Fruit fly (Drosophila melanogaster) whole organism, wandering third instar larva: ENCODE measurements around the gene Rabex-5.

Experiments
- CG9705 ChIP-seq: fragments of 200-800 bp; sonication (Bioruptor generic); optimal IDR thresholded peaks from 2 replicates; lab custom pipeline; 2018; ENCODE audit warnings: missing biosample characterization, mild to moderate bottlenecking, missing genetic modification characterization
- woc ChIP-seq: sonication (Bioruptor generic); optimal IDR thresholded peaks from 2 replicates; lab custom pipeline; 2016; ENCODE audit warnings: missing biosample characterization, mild to moderate bottlenecking, missing genetic modification characterization

DNA sequence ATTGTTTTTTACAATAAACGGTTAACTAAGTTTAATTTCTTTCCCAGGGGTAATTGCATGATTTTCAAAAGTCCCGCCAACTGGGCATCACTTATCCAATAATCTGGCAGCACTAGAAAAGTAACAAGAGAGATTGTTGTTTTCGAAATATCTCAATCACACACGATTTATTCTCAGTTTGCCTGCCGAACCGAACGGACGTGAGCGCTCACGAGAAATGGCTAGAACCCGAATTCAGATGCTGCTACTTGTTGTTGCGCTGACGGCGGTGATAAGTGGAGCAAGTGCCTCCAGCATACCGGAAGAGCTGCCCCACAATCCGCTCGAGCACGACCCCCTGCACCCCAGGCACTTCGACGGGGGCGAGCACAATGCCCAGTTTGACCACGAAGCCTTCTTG lies 2.8 kb downstream of the Rabex-5 start, which contains the start of gene scf:
- TF ChIP-seq woc (GFP tag; lab: Kevin White, UChicago) (peak; percentile 4), CG9705 (no peak)
